Worm (Caenorhabditis elegans) whole organism, L4 larva: Measurements from ENCODE around the gene prx-5.

Experiments used
- F44E2.7 ChIP-seq: fragments of 200-800 bp; sonication (Bioruptor generic); IDR thresholded peaks from 2 replicates; pipeline ENCODE4 v2.1.2; 2022; ENCODE audit warnings: missing genetic modification characterization, missing compliant biosample characterization
- R02D3.7 ChIP-seq: fragments of 150-350 bp; sonication (generic microtip); optimal IDR thresholded peaks from 3 replicates; lab custom pipeline; 2014; ENCODE audit warnings: missing biosample characterization, missing genetic modification characterization
- Y48G9A.11 ChIP-seq: fragments of 200-800 bp; sonication (Bioruptor generic); IDR thresholded peaks from 2 replicates; pipeline ENCODE4 v1.3.6; 2022; ENCODE audit warnings: missing genetic modification reagents, missing genetic modification characterization, missing compliant biosample characterization
- Y5F2A.4 ChIP-seq: fragments of 200-800 bp; sonication (Bioruptor generic); optimal IDR thresholded peaks from 2 replicates; lab custom pipeline; 2018; ENCODE audit warnings: mild to moderate bottlenecking, missing genetic modification characterization, missing compliant biosample characterization
- Y75B8A.6 ChIP-seq: fragments of 200-800 bp; sonication (Bioruptor generic); IDR thresholded peaks from 2 replicates; pipeline ENCODE4 v1.3.6; 2022; ENCODE audit warnings: missing genetic modification reagents, missing genetic modification characterization, missing compliant biosample characterization
- ama-1 ChIP-seq: fragments of 150-350 bp; optimal IDR thresholded peaks from 2 replicates; lab custom pipeline; 2014; ENCODE audit warnings: inconsistent platforms, mixed read lengths
- ceh-20 ChIP-seq: fragments of 200-800 bp; sonication (Bioruptor generic); IDR thresholded peaks from 2 replicates; pipeline ENCODE4 v1.3.6; 2022; ENCODE audit warnings: missing genetic modification reagents, missing genetic modification characterization, missing compliant biosample characterization
- cey-2 ChIP-seq: sonication (generic microtip); optimal IDR thresholded peaks from 3 replicates; lab custom pipeline; 2017; ENCODE audit warnings: missing genetic modification characterization, mild to moderate bottlenecking, missing compliant biosample characterization, antibody characterized with exemption, borderline replicate concordance; ENCODE audit not compliant: insufficient read depth
- ctbp-1 ChIP-seq: fragments of 200-800 bp; sonication (Bioruptor generic); IDR thresholded peaks from 2 replicates; pipeline ENCODE4 v1.3.6; 2022; ENCODE audit warnings: missing genetic modification reagents, missing genetic modification characterization, missing compliant biosample characterization
- dmd-9 ChIP-seq: fragments of 200-800 bp; sonication (Bioruptor generic); IDR thresholded peaks from 2 replicates; pipeline ENCODE4 v1.3.6; 2022; ENCODE audit warnings: missing genetic modification reagents, missing genetic modification characterization, missing compliant biosample characterization
- dpl-1 ChIP-seq: fragments of 150-350 bp; optimal IDR thresholded peaks from 2 replicates; lab custom pipeline; 2014; ENCODE audit warnings: missing biosample characterization, missing genetic modification reagents, missing genetic modification characterization
- fkh-10 ChIP-seq: fragments of 150-350 bp; optimal IDR thresholded peaks from 2 replicates; lab custom pipeline; 2014; ENCODE audit warnings: missing biosample characterization, missing genetic modification reagents, missing genetic modification characterization
- fos-1 ChIP-seq: fragments of 150-350 bp; optimal IDR thresholded peaks from 2 replicates; lab custom pipeline; 2014; ENCODE audit warnings: missing biosample characterization, missing genetic modification characterization
- hlh-11 ChIP-seq: fragments of 200-800 bp; sonication (Bioruptor generic); optimal IDR thresholded peaks from 2 replicates; lab custom pipeline; 2018; ENCODE audit warnings: mild to moderate bottlenecking, missing genetic modification characterization, missing compliant biosample characterization
- hlh-30 ChIP-seq: sonication (generic microtip); optimal IDR thresholded peaks from 2 replicates; lab custom pipeline; 2017; ENCODE audit warnings: antibody characterized with exemption, mild to moderate bottlenecking, missing genetic modification characterization, missing compliant biosample characterization; ENCODE audit not compliant: insufficient read depth
- hmg-1.1 ChIP-seq: fragments of 200-800 bp; sonication (Bioruptor generic); IDR thresholded peaks from 2 replicates; pipeline ENCODE4 v1.3.6; 2022; ENCODE audit warnings: missing genetic modification reagents, missing genetic modification characterization, missing compliant biosample characterization
- lin-29 ChIP-seq: fragments of 200-800 bp; sonication (Bioruptor generic); IDR thresholded peaks from 2 replicates; pipeline ENCODE4 v1.3.6; 2022; ENCODE audit warnings: missing genetic modification reagents, missing genetic modification characterization, missing compliant biosample characterization
- lir-3 ChIP-seq: sonication (generic microtip); optimal IDR thresholded peaks from 2 replicates; lab custom pipeline; 2016; ENCODE audit warnings: mild to moderate bottlenecking, missing genetic modification characterization, missing compliant biosample characterization
- lsy-2 ChIP-seq, 2 experiments: fragments of 150-350 bp in 1 of 2; sonication (generic microtip) in 1 of 2; optimal IDR thresholded peaks; 2 replicates each; lab custom pipeline; 2014 to 2017; ENCODE audit warnings: missing biosample characterization in 2 of 2, missing genetic modification characterization in 2 of 2
- mep-1 ChIP-seq: fragments of 150-350 bp; sonication (generic microtip); optimal IDR thresholded peaks from 3 replicates; lab custom pipeline; 2014; ENCODE audit warnings: missing biosample characterization, missing genetic modification characterization
- mes-2 ChIP-seq: sonication (generic microtip); optimal IDR thresholded peaks from 2 replicates; lab custom pipeline; 2016; ENCODE audit warnings: missing genotype, mild to moderate bottlenecking, missing genetic modification characterization, missing compliant biosample characterization; ENCODE audit not compliant: poor library complexity, severe bottlenecking
- mxl-3 ChIP-seq: fragments of 200-800 bp; sonication (Bioruptor generic); optimal IDR thresholded peaks from 2 replicates; lab custom pipeline; 2018; ENCODE audit warnings: mild to moderate bottlenecking, missing genetic modification characterization, missing compliant biosample characterization
- nhr-10 ChIP-seq: fragments of 150-350 bp; optimal IDR thresholded peaks from 2 replicates; lab custom pipeline; 2014; ENCODE audit warnings: missing biosample characterization, missing genetic modification characterization
- nhr-111 ChIP-seq: fragments of 200-800 bp; sonication (Bioruptor generic); optimal IDR thresholded peaks from 2 replicates; lab custom pipeline; 2018; ENCODE audit warnings: mild to moderate bottlenecking, missing genetic modification characterization, missing compliant biosample characterization
- nhr-237 ChIP-seq: sonication (generic microtip); optimal IDR thresholded peaks from 2 replicates; lab custom pipeline; 2017; ENCODE audit warnings: missing biosample characterization, missing genetic modification characterization
- nhr-6 ChIP-seq: fragments of 150-350 bp; optimal IDR thresholded peaks from 2 replicates; lab custom pipeline; 2014; ENCODE audit warnings: missing biosample characterization, missing genetic modification characterization
- nhr-77 ChIP-seq: fragments of 150-350 bp; optimal IDR thresholded peaks from 2 replicates; lab custom pipeline; 2014; ENCODE audit warnings: missing biosample characterization, missing genetic modification characterization
- php-3 ChIP-seq: fragments of 200-800 bp; sonication (Bioruptor generic); IDR thresholded peaks from 2 replicates; pipeline ENCODE4 v1.3.6; 2022; ENCODE audit warnings: missing genetic modification reagents, missing genetic modification characterization, missing compliant biosample characterization
- rbr-2 ChIP-seq: sonication (generic microtip); optimal IDR thresholded peaks from 2 replicates; lab custom pipeline; 2016; ENCODE audit warnings: missing genotype, missing genetic modification characterization, missing compliant biosample characterization
- spr-1 ChIP-seq: sonication (generic microtip); optimal IDR thresholded peaks from 2 replicates; lab custom pipeline; 2016; ENCODE audit warnings: mild to moderate bottlenecking, missing genetic modification characterization, missing compliant biosample characterization
- spr-3 ChIP-seq: fragments of 200-800 bp; sonication (Bioruptor generic); optimal IDR thresholded peaks from 2 replicates; lab custom pipeline; 2018; ENCODE audit warnings: mild to moderate bottlenecking, missing genetic modification characterization, missing compliant biosample characterization
- tag-97 ChIP-seq: fragments of 200-800 bp; sonication (Bioruptor generic); IDR thresholded peaks from 2 replicates; pipeline ENCODE4 v1.3.6; 2022; ENCODE audit warnings: missing genetic modification characterization, missing compliant biosample characterization
- tra-1 ChIP-seq: fragments of 200-800 bp; sonication (Bioruptor generic); IDR thresholded peaks from 2 replicates; pipeline ENCODE4 v1.3.6; 2022; ENCODE audit warnings: missing genetic modification reagents, missing genetic modification characterization, missing compliant biosample characterization
- unc-62 ChIP-seq, 3 experiments: fragments of 150-350 bp in 1 of 3; sonication (generic microtip); optimal IDR thresholded peaks in 2 of 3; peaks in 1 of 3; 1 replicate in 1 of 3; 2 replicates in 2 of 3; lab custom pipeline; 2014 to 2017; ENCODE audit warnings: missing biosample characterization in 3 of 3, missing genetic modification characterization in 3 of 3, missing genetic modification reagents in 3 of 3, missing genotype in 1 of 3
- vab-7 ChIP-seq: fragments of 200-800 bp; sonication (Bioruptor generic); IDR thresholded peaks from 2 replicates; pipeline ENCODE4 v1.3.6; 2022; ENCODE audit warnings: missing genetic modification reagents, missing genetic modification characterization, missing compliant biosample characterization
- zag-1 ChIP-seq: fragments of 150-350 bp; optimal IDR thresholded peaks from 2 replicates; lab custom pipeline; 2014; ENCODE audit warnings: missing biosample characterization, missing genetic modification characterization
- zip-11 ChIP-seq: fragments of 200-800 bp; sonication (Bioruptor generic); IDR thresholded peaks from 2 replicates; pipeline ENCODE4 v1.3.6; 2022; ENCODE audit warnings: missing genetic modification characterization, missing compliant biosample characterization
- ztf-7 ChIP-seq: fragments of 150-350 bp; optimal IDR thresholded peaks from 2 replicates; lab custom pipeline; 2014; ENCODE audit warnings: missing biosample characterization, missing genetic modification characterization

prx-5 gene

DNA sequence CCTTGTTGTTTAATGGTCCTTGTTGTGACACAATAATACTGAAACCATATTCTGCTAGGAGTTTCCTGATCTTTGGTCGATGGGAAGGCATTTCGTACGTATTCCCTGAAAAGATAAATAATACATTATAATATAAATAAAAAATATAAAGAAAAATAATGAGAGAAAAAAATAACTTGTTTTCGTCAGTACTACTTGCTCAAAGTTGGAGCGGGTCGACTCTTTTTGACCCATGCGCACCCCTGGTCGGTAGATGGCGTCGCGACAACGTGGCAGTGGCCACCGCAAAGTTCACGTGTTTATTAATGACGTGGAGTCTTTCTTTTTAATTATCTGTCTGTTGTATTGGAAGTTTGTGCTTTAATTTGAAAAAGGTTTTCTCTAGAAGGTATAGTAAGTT is 8.8 kb upstream of the prx-5 start, which contains the start of gene C34C6.10:
Gene C34C6.10, minus strand, starts transcription at position 101 of the 400 bp plus-strand sequence.
- no peak for TF ChIP-seq cey-2 (tag; lab: Kevin White, UChicago)
- no peak for TF ChIP-seq mes-2 (tag; lab: Kevin White, UChicago)
- TF ChIP-seq hlh-30 = no peak
- TF ChIP-seq fkh-10 (GFP tag; lab: Kevin White, UChicago) = no peak
- no peak for TF ChIP-seq R02D3.7 (tag; lab: Kevin White, UChicago)
- TF ChIP-seq spr-3 (GFP tag; lab: Kevin White, UChicago) = no peak
- TF ChIP-seq ctbp-1 (GFP tag; lab: Robert Waterston, UW) = no peak
- no peak for TF ChIP-seq dmd-9 (GFP tag; lab: Robert Waterston, UW)
- no peak for TF ChIP-seq Y75B8A.6 (GFP tag; lab: Robert Waterston, UW)
- TF ChIP-seq unc-62 (GFP tag; optimal IDR thresholded peaks at IDR 0.05 in 1 of 2; lab: Kevin White, UChicago) = no peak
- TF ChIP-seq unc-62 (tag; optimal IDR thresholded peaks at IDR 0.05; lab: Kevin White, UChicago) = no peak

- no peak for TF ChIP-seq php-3 (GFP tag; lab: Robert Waterston, UW)
- TF ChIP-seq spr-1 = no peak
- TF ChIP-seq mxl-3 = no peak
- TF ChIP-seq zag-1 = no peak
- no peak for TF ChIP-seq nhr-6 (tag; lab: Kevin White, UChicago)
- TF ChIP-seq unc-62 (GFP tag; optimal IDR thresholded peaks at IDR 0.05 in 1 of 2; lab: Kevin White, UChicago) = peak in 1 of 2 experiments; percentile 31
- TF ChIP-seq unc-62 (tag; optimal IDR thresholded peaks at IDR 0.05; lab: Kevin White, UChicago) = no peak
- no peak for TF ChIP-seq Y48G9A.11 (GFP tag; lab: Robert Waterston, UW)
- TF ChIP-seq lsy-2 (tag; optimal IDR thresholded peaks at IDR 0.05; lab: Kevin White, UChicago) = no peak
- no peak for TF ChIP-seq nhr-111 (GFP tag; lab: Kevin White, UChicago)
- peak; percentile 45 for TF ChIP-seq ama-1 (lab: Kevin White, UChicago)
- no peak for TF ChIP-seq mes-2 (tag; lab: Kevin White, UChicago)
- TF ChIP-seq nhr-10 = no peak
- no peak for TF ChIP-seq nhr-237 (tag; lab: Kevin White, UChicago)
- no peak for TF ChIP-seq Y5F2A.4
- TF ChIP-seq, all 104 proteins: peak for 2
These were observed 5.8 kb upstream of the prx-5 start, which contains the start of gene chdh-1 for ce11 chrII:8698828-8699227. Gene chdh-1, minus strand, starts transcription at chrII:8698928.

- no peak for TF ChIP-seq hmg-1.1 (GFP tag; lab: Robert Waterston, UW)
- no peak for TF ChIP-seq ceh-20
- no peak for TF ChIP-seq ama-1 (lab: Kevin White, UChicago)
- TF ChIP-seq fos-1 (tag; lab: Kevin White, UChicago) = no peak
- peak in 1 of 2 experiments; percentile 84 for TF ChIP-seq lsy-2 (tag; optimal IDR thresholded peaks at IDR 0.05; lab: Kevin White, UChicago)
- TF ChIP-seq rbr-2 (tag; lab: Kevin White, UChicago) = no peak
- no peak for TF ChIP-seq vab-7
- TF ChIP-seq nhr-111 (GFP tag; lab: Kevin White, UChicago) = no peak
- TF ChIP-seq tag-97 (GFP tag; lab: Robert Waterston, UW) = no peak
- peak in 1 of 2 experiments; percentile 49 for TF ChIP-seq unc-62 (GFP tag; optimal IDR thresholded peaks at IDR 0.05 in 1 of 2; lab: Kevin White, UChicago)
- TF ChIP-seq unc-62 (tag; optimal IDR thresholded peaks at IDR 0.05; lab: Kevin White, UChicago) = no peak
- TF ChIP-seq dpl-1 = no peak
- no peak for TF ChIP-seq F44E2.7 (GFP tag; lab: Robert Waterston, UW)
- no peak for TF ChIP-seq mep-1 (tag; lab: Kevin White, UChicago)
- TF ChIP-seq nhr-77 (tag; lab: Kevin White, UChicago) = no peak
- no peak for TF ChIP-seq nhr-10
- TF ChIP-seq zip-11 (GFP tag; lab: Robert Waterston, UW) = no peak
These were observed 3.6 kb upstream of the prx-5 start for ce11 chrII:8701059-8701458.

- TF ChIP-seq tra-1 (GFP tag; lab: Robert Waterston, UW) (no peak), hlh-11 (no peak), nhr-6 (tag; lab: Kevin White, UChicago) (no peak), lir-3 (no peak), ztf-7 (tag; lab: Kevin White, UChicago) (no peak), zag-1 (no peak), lin-29 (GFP tag; lab: Robert Waterston, UW) (no peak)
These were observed 2.8 kb upstream of the prx-5 start, which contains the start of gene sphk-1 for ce11 chrII:8701619-8702350. Gene sphk-1, minus strand, starts transcription at chrII:8701669.
